Worm (Caenorhabditis elegans): Measurements from ENCODE around the gene F49F1.2.

The F49F1.2 gene

DNA sequence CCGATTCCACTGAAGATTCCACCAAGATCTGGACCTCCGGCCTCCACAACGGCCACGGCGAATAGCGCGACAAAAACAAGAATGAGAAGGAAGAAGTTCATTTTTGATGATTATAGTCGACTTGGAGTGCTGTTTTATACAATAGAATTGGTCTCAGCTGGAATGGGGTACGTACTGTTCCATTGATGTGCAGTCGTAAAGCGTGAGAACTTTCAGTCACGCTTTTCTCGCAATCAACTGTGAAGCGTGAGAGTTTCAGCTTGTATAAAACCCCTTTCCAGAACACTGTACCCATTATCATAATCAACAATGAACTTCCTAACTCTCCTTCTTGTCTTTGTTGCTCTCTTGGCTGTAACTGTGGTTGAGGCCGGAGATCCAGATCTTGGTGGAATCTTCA, at the start of gene F49F1.2, which contains the start of gene F49F1.4:
TSS of gene F49F1.2 (plus strand) at position 310 of the 400 bp plus-strand sequence.
TSS of gene F49F1.4 (minus strand) at position 101 of the 400 bp plus-strand sequence.
- no peak for TF ChIP-seq unc-62 (GFP tag; optimal IDR thresholded peaks at IDR 0.05)

ce11 chrIV:4067336-4067735, 48.4 kb upstream of the F49F1.2 start:
- TF ChIP-seq unc-62 (GFP tag; optimal IDR thresholded peaks at IDR 0.05) = no peak

- TF ChIP-seq unc-62 (GFP tag; optimal IDR thresholded peaks at IDR 0.05) = no peak
Observed at ce11 chrIV:4068480-4068879, 47.3 kb upstream of the F49F1.2 start, which contains the start of gene fbxb-55. Gene fbxb-55, plus strand, starts transcription at chrIV:4068780.

ce11 chrIV:4070810-4071209, 44.9 kb upstream of the F49F1.2 start:
- no peak for TF ChIP-seq unc-62 (GFP tag; optimal IDR thresholded peaks at IDR 0.05)

DNA sequence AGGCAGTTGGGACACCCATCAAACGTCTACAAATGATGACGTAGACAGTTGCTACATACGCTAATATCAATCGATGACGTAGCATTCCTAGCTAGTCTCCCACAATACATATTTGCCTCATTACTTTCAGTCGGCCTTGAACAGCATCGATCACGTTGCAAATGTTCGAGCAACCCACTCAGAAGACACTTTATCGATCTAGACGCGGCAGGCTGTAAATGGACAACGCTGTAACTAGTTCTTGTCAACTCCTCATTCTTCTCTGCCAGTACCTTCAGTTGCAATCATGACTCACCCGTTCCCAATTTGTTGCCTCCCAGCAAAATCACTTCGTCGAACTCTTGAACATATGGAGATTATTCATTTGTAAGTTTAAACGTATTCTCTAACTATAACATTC, 43.7 kb upstream of the F49F1.2 start, which contains the start of gene pqn-75:
TSS of gene pqn-75 (plus strand) at position 301 of the 400 bp plus-strand sequence.
- no peak for TF ChIP-seq unc-62 (GFP tag; optimal IDR thresholded peaks at IDR 0.05)

DNA sequence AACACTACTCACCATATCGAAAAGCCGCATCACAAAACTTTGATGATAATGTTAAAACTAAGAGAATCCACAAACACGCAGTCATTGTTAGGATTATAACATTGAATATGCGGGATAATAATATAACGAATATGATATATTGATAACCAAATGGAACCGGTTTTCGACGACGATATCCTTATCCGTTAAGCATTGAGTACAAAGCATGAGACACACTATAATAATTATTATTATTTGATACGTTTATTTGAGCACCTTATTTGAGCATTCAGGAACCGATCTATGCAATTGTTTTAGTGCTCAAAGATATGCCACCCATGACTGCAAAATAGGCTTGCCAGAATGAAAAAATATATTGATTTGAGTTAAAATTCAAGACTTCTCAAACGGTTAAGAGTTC, 41.1 kb upstream of the F49F1.2 start, which contains the start of gene W03D2.9:
TSS of gene W03D2.9 (minus strand) at position 101 of the 400 bp plus-strand sequence.
- TF ChIP-seq unc-62 (GFP tag; optimal IDR thresholded peaks at IDR 0.05) = no peak

DNA sequence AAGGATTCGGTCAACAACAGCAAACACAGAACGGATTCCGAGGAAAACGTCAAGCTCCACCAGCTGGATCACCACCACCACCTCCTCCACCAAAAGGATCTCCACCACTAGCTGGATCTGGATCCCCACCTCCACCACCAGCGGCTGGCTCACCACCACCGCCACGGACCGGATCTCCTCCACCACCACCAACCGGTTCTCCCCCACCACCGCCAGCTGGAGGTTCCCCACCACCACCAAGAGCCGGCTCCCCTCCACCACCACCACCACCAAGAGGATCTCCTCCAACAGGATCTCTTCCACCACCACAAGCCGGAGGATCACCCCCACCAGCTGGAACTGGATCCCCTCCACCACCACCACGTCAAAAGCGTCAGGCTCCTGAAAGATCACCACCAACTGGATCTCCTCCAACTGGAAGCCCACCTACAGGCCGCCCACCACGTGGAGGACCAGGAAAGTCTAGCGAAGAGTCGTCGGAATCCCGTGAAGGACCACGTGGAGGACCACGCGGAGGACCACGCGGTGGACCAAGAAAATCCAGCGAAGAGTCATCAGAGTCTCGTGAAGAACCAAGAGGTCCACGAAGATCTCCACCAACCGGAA, 39.0 kb upstream of the F49F1.2 start:
- TF ChIP-seq unc-62 (GFP tag; optimal IDR thresholded peaks at IDR 0.05) = no peak

DNA sequence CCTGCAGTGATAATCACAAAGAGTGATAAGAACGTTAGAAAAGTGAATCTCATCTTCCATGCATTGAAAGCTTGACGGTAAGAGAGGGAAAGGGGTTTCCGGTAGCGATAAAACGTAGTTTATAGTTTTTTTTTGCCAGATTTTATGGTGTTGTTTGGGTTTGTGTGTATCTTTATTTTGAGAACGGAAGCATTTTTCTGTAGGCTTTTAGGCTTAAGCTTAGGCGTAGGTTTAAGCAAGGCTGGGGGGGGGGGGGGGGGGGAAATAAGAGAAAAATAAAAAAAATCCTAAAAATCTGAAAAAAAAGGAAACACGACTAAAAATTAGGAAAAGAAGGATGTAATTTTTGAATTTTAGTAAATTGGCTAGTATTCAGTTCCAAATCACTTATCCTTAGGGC, 36.8 kb upstream of the F49F1.2 start, which contains the start of gene C35B1.8:
TSS of gene C35B1.8 (minus strand) at position 101 of the 400 bp plus-strand sequence.
- no peak for TF ChIP-seq unc-62 (GFP tag; optimal IDR thresholded peaks at IDR 0.05)

ce11 chrIV:4079514-4079913, 36.2 kb upstream of the F49F1.2 start, which contains the start of gene C35B1.4:
Gene C35B1.4, plus strand, starts transcription at chrIV:4079814.
- TF ChIP-seq unc-62 (GFP tag; optimal IDR thresholded peaks at IDR 0.05) = no peak

DNA sequence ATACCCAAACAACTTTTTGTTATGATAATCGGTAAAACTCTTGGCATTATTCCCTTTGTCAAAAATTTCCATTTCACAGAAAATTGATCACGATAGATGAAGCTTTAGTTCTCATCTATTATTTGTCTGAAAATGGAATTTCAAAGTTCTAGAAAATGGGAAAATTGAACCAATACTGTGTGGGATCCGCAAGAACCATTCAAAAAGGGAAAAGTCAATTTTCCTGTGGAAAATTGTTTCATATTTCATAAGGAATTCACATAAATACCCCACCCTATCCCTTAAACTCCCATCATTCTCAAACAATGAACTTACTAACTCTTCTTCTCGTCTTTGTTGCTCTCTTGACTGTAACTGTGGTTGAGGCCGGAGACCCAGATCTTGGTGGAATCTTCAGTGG, 34.9 kb upstream of the F49F1.2 start, which contains the start of the genes C35B1.9 and C35B1.3:
TSS of gene C35B1.9 (minus strand) at position 101 of the 400 bp plus-strand sequence.
TSS of gene C35B1.3 (plus strand) at position 306 of the 400 bp plus-strand sequence.
- TF ChIP-seq unc-62 (GFP tag; optimal IDR thresholded peaks at IDR 0.05) = no peak

DNA sequence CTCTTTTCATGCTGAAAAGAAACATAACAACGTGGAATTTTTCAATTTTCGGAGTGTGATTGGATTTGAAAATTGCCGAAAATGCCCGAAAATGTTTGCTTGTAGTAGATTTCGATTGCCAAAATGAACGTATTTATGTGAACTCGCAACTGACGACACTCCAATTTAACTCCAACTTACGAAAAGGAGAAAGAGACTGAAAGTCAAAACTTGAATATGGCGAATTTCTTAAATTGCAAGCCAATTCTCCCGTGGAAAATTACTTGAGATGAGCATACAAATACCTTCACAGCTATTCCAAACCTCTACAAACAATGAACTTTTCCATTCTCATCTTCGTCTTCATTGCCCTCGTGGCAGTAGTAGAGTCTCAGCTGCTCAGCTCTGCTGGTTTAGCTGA, 33.1 kb upstream of the F49F1.2 start:
- no peak for TF ChIP-seq unc-62 (GFP tag; optimal IDR thresholded peaks at IDR 0.05)

DNA sequence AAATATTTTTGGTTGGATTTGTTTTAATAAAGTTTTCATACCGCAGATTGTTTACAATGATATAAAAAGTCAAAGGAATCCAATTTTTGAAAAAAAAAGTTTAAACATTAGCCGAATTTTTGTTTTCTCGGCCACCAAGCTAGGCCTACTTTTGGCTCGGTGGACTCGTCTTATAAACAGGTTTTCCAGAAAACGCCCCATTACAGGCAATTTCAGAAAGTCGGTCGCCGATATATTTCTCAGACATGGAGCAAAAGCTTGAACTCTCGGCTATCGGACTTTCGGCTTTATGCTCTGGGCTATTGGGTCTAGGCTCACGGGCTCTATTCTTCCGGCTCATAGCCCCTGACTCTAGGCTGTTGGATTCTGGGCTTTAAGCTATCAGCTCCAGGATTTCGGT, 32.6 kb upstream of the F49F1.2 start:
- TF ChIP-seq unc-62 (GFP tag; optimal IDR thresholded peaks at IDR 0.05) = no peak

DNA sequence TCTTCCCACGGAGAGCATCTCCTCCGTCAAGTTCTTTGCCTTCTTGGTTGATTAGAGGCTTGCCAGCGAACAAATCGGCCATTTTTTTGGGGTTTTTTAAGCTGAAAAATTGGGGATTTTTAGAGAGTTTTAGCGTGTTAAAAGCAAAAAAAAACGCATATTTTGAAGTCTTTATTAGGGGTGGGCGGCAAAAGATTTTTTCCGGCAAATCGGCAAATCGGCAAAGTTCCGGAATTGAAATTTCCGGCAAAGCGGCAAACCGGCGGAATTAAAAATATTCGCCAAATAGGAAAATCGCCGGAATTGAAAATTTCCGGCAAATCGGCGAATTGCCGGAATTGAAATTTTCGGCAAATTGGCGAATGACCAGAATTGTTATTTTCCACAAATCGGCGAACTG, 31.6 kb upstream of the F49F1.2 start, which contains the start of gene C35B1.5:
TSS of gene C35B1.5 (minus strand) at position 101 of the 400 bp plus-strand sequence.
- TF ChIP-seq unc-62 (GFP tag; optimal IDR thresholded peaks at IDR 0.05) = no peak

ce11 chrIV:4085022-4085421, 30.7 kb upstream of the F49F1.2 start:
- TF ChIP-seq unc-62 (GFP tag; optimal IDR thresholded peaks at IDR 0.05) = no peak

- no peak for TF ChIP-seq unc-62 (GFP tag; optimal IDR thresholded peaks at IDR 0.05)
Observed at ce11 chrIV:4085787-4086262, 29.9 kb upstream of the F49F1.2 start, which contains the start of gene C35B1.2. Gene C35B1.2, plus strand, starts transcription at chrIV:4086212.

- TF ChIP-seq unc-62 (GFP tag; optimal IDR thresholded peaks at IDR 0.05) = no peak
Observed at ce11 chrIV:4093087-4093486, 22.7 kb upstream of the F49F1.2 start.

DNA sequence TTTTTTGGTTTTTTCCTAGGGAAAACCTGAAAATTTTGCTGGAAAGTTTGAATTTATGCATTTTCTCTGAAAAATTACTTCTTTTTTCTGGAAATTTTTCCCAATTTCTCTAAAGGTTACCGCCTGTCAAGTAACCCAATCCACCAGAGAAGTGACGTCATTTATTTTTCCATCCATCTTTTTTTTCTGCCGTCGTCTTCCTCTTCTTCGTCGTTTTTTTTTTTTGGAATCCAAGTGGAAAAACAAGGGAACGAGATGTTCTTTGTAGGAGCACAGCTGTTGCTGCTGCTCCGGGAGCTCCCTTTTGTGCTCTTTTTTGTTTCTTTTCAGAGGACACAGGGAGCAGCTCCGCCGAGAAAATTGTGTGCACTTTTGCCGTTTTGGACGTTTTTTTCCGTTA, 21.4 kb upstream of the F49F1.2 start:
- no peak for TF ChIP-seq unc-62 (GFP tag; optimal IDR thresholded peaks at IDR 0.05)
